Fruit fly (Drosophila melanogaster): Measurements from ENCODE around the gene CG14694.

Gene CG14694

DNA sequence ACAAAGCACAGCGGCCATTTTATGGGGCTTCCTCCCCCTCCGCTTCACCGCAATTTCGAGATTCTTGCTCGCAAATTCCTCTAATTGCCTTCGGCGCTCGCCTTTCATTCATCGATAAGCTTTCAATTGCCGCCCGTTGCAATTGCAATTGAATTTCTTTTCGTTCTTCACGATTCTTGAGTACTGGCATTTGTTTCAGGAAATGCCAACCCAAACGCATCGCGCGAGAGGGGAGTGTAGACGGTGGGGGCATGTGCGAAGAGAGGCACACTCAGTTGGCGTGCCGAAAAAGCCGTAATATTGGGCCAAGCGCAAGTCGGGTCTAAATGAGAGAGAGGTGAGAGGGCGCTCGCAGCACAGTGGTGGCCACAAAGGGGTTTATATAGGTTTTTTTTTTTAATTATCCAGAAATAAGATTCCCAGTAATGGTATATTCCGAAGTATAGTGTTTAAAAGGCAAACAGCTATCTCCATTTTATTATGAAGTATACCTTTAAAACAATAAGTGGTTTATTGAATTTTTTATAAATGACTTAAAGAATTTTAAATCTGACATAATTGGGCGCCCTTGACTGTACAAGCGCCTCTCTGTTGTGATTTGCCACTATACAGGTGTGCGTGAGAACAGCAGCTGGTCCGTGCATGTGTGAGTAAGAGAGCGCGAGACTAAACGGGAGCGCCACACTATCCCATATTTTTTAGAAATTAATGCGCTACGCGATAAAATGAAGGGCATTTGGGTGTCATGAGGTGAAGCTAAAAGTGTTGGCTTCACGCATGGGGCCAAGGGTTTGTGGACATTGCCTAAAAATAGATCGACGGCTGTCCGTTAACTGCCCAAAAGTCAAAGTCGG, 27.1 kb upstream of the CG14694 start:
- TF ChIP-seq cic (GFP tag; optimal IDR thresholded peaks at IDR 0.05) (peak; percentile 87), Hr96 (GFP tag; optimal IDR thresholded peaks at IDR 0.05) (peak; percentile 92), CG1620 (GFP tag; optimal IDR thresholded peaks at IDR 0.05) (peak; percentile 89), CG12768 (GFP tag; optimal IDR thresholded peaks at IDR 0.05) (peak; percentile 94), ovo (GFP tag; optimal IDR thresholded peaks at IDR 0.05) (peak; percentile 79), CG7045 (GFP tag; optimal IDR thresholded peaks at IDR 0.05) (peak; percentile 94), CG33017 (tag; optimal IDR thresholded peaks at IDR 0.05) (peak; percentile 94), cnc (optimal IDR thresholded peaks at IDR 0.05) (no peak), tj (GFP tag; optimal IDR thresholded peaks at IDR 0.05) (peak; percentile 78), CG11617 (GFP tag; optimal IDR thresholded peaks at IDR 0.05) (peak; percentile 97), bab1 (GFP tag; optimal IDR thresholded peaks at IDR 0.05) (peak; percentile 95), CG7101 (tag; optimal IDR thresholded peaks at IDR 0.05) (peak; percentile 95), Clk (GFP tag; optimal IDR thresholded peaks at IDR 0.05) (peak; percentile 88), kay (GFP tag; ENCODE audit: borderline replicate concordance) (no peak), Mnt (GFP tag; optimal IDR thresholded peaks at IDR 0.05) (peak; percentile 83), toe (GFP tag; optimal IDR thresholded peaks at IDR 0.05) (peak; percentile 92), Crg-1 (GFP tag; optimal IDR thresholded peaks at IDR 0.05) (peak; percentile 94), CG5204 (GFP tag; optimal IDR thresholded peaks at IDR 0.05) (peak; percentile 97), CG14711 (tag; optimal IDR thresholded peaks at IDR 0.05) (peak; percentile 87), pad (GFP tag; optimal IDR thresholded peaks at IDR 0.05) (peak; percentile 97)

DNA sequence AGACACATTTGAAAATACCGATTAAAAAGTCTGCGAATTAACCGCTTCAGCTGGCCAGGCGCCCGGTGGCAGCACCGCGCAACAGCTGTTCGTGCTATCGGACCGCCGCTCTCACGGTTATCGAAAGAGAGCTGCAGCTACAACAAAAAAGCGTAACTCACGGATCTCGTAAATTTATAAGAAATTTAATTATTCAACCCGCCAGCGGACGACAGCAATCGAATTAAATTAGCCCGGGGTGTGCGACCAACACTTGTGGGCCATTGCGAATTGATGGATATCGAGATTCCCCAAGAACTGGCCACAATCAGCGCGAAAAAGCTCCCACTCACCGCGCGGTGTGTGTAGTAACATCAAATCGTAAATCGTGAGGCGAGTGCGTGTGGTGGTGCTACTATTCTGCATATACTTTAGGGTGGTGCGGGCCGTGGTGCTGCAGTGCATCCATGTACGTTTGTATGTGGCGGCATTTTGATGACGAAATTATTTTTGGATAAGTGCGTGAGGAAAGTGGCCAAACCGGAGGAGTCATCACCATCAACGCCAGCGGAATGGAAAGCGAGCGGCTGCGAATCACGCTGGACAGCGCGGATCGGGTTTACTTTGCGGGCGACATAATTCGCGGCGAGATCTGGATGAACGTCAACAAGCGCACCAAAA, 25.9 kb upstream of the CG14694 start, which contains the start of gene Leash:
TSS of gene Leash (plus strand) at position 119 of the 660 bp plus-strand sequence.
- TF ChIP-seq bab1 (GFP tag; optimal IDR thresholded peaks at IDR 0.05) (peak; percentile 30), Crg-1 (GFP tag; optimal IDR thresholded peaks at IDR 0.05) (no peak), kay (GFP tag; ENCODE audit: borderline replicate concordance) (no peak), CG7101 (tag; optimal IDR thresholded peaks at IDR 0.05) (no peak), Clk (GFP tag; optimal IDR thresholded peaks at IDR 0.05) (no peak), toe (GFP tag; optimal IDR thresholded peaks at IDR 0.05) (no peak), CG14711 (tag; optimal IDR thresholded peaks at IDR 0.05) (no peak), CG5204 (GFP tag; optimal IDR thresholded peaks at IDR 0.05) (no peak), CG7045 (GFP tag; optimal IDR thresholded peaks at IDR 0.05) (no peak), CG33017 (tag; optimal IDR thresholded peaks at IDR 0.05) (no peak), Hr96 (GFP tag; optimal IDR thresholded peaks at IDR 0.05) (no peak), CG12768 (GFP tag; optimal IDR thresholded peaks at IDR 0.05) (no peak), tj (GFP tag; optimal IDR thresholded peaks at IDR 0.05) (no peak), Mnt (GFP tag; optimal IDR thresholded peaks at IDR 0.05) (peak; percentile 9), cic (GFP tag; optimal IDR thresholded peaks at IDR 0.05) (peak; percentile 4), CG1620 (GFP tag; optimal IDR thresholded peaks at IDR 0.05) (no peak), ovo (GFP tag; optimal IDR thresholded peaks at IDR 0.05) (no peak), CG11617 (GFP tag; optimal IDR thresholded peaks at IDR 0.05) (no peak), pad (GFP tag; optimal IDR thresholded peaks at IDR 0.05) (no peak), cnc (optimal IDR thresholded peaks at IDR 0.05) (no peak)

DNA sequence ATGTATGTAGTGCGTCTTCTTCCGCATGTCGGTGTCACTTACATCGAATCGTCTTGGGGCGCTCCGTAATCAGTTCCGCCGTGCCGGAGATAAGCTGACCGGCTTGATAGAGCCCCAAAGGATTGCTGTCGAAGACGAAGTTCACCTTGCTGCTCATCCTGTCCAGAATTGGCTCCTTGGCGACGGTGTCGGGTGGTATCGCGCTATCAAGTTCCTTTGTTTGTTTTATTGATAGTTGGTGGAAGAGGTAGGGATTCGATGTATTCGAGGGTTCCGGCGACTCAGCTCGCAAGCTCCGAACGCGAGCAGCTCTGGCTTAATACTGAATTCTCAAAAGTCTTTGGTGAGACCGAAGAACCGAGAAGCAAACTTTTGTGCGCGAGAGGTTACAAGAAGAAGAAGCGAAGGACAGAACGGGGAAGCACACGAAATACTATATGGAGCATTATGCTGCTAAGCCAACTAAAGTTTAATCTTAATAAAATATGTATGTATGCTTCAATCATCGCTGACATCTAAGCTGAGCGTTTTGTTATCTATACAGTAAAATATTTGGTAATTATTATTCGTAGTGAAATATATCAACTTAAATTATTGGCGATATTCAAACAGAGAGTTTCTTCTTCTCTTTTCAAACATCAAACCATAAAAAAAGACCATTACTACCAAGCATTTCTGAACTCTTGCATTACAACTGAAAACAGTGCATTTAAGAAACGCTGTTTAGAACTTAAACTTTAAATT, 25.2 kb upstream of the CG14694 start, which contains the start of gene CG14696:
TSS of gene CG14696 (minus strand) at position 324 of the 744 bp plus-strand sequence.
- no peak for TF ChIP-seq toe (GFP tag; optimal IDR thresholded peaks at IDR 0.05)
- no peak for TF ChIP-seq CG1620 (GFP tag; optimal IDR thresholded peaks at IDR 0.05)
- no peak for TF ChIP-seq Mnt (GFP tag; optimal IDR thresholded peaks at IDR 0.05)
- TF ChIP-seq cic (GFP tag; optimal IDR thresholded peaks at IDR 0.05) = no peak

DNA sequence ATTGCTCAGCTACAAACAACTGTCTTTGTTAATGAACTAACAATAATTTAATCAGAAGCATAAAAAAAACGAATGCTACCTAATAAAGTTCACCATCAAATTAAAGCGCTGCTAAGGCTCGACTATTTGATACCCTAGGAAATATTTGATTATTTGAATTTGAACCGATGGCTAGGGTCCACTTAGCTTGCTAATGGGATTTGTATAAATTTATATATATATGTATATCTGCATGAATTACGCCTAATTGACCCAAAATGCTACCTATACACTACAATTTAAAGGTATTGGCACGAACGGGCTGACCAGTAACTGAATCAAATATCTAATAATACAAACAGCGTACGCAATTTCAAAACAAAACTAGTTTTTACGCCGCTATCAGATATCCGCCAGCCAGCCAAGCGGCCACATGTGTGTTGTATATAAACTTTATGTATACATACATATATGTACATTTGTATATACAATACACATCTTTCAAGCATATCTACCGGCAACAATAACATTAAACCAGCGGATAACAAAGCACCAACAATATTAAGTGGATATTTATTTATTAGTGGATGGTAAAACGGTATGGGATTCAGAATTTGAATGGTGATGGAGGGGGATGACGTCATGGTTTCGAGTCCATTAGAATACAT, 24.5 kb upstream of the CG14694 start:
- no peak for TF ChIP-seq CG14711 (tag; optimal IDR thresholded peaks at IDR 0.05)
- peak; percentile 25 for TF ChIP-seq CG33017 (tag; optimal IDR thresholded peaks at IDR 0.05)
- TF ChIP-seq toe (GFP tag; optimal IDR thresholded peaks at IDR 0.05) = no peak
- TF ChIP-seq CG12768 (GFP tag; optimal IDR thresholded peaks at IDR 0.05) = peak; percentile 7

DNA sequence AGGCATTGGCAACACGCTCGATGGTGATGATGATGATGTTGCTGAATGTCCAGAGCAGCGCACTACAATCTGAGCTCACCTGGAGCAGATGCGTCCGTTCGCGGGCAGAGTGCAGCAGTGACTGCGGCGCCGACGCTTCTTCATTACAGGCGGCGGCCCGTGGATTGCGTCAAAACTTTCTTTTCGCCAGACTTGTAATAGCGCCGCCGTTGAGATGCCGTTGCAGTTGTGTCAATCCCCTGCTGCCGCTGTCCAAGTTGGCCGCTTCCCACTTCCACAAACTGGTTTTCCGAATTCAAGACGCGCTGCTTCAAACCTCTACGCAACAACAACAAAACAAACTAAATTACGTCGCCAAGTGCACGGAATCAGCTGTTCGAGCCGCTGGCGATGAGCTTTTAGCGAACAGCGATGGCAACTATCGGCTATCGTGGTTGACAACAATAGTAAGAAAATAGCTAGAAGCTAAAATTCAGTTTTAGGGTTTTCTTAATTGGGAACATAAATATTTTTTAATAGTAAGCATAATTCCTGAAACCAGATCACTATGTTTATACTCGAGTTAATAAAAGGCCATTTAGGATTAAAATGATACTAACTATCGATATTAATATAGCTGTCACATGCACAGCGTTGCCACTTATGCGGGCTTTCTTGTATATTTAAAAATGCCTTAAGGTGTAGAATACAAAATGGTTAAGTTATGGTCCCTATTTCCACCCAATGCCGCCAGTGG, 22.4 kb upstream of the CG14694 start, which contains the start of gene Tpc1:
TSS of gene Tpc1 (minus strand) at position 365 of the 736 bp plus-strand sequence.
- peak; percentile 8 for TF ChIP-seq CG14711 (tag; optimal IDR thresholded peaks at IDR 0.05)
- no peak for TF ChIP-seq CG33017 (tag; optimal IDR thresholded peaks at IDR 0.05)
- no peak for TF ChIP-seq kay (GFP tag; ENCODE audit: borderline replicate concordance)
- peak; percentile 56 for TF ChIP-seq Mnt (GFP tag; optimal IDR thresholded peaks at IDR 0.05)
- peak; percentile 39 for TF ChIP-seq CG12768 (GFP tag; optimal IDR thresholded peaks at IDR 0.05)
- TF ChIP-seq CG7045 (GFP tag; optimal IDR thresholded peaks at IDR 0.05) = no peak
- no peak for TF ChIP-seq cnc (optimal IDR thresholded peaks at IDR 0.05)
- peak; percentile 70 for TF ChIP-seq CG1620 (GFP tag; optimal IDR thresholded peaks at IDR 0.05)
- peak; percentile 64 for TF ChIP-seq toe (GFP tag; optimal IDR thresholded peaks at IDR 0.05)
- peak; percentile 53 for TF ChIP-seq Crg-1 (GFP tag; optimal IDR thresholded peaks at IDR 0.05)
- no peak for TF ChIP-seq CG7101 (tag; optimal IDR thresholded peaks at IDR 0.05)
- TF ChIP-seq Hr96 (GFP tag; optimal IDR thresholded peaks at IDR 0.05) = peak; percentile 43
- TF ChIP-seq CG11617 (GFP tag; optimal IDR thresholded peaks at IDR 0.05) = no peak
- TF ChIP-seq ovo (GFP tag; optimal IDR thresholded peaks at IDR 0.05) = peak; percentile 9
- no peak for TF ChIP-seq tj (GFP tag; optimal IDR thresholded peaks at IDR 0.05)
- TF ChIP-seq CG5204 (GFP tag; optimal IDR thresholded peaks at IDR 0.05) = no peak
- TF ChIP-seq Clk (GFP tag; optimal IDR thresholded peaks at IDR 0.05) = no peak
- TF ChIP-seq pad (GFP tag; optimal IDR thresholded peaks at IDR 0.05) = no peak
- TF ChIP-seq bab1 (GFP tag; optimal IDR thresholded peaks at IDR 0.05) = peak; percentile 71
- peak; percentile 18 for TF ChIP-seq cic (GFP tag; optimal IDR thresholded peaks at IDR 0.05)
